Comparison of ENCODE assay signal across 1 worm cellular context in the genomic region with DNA sequence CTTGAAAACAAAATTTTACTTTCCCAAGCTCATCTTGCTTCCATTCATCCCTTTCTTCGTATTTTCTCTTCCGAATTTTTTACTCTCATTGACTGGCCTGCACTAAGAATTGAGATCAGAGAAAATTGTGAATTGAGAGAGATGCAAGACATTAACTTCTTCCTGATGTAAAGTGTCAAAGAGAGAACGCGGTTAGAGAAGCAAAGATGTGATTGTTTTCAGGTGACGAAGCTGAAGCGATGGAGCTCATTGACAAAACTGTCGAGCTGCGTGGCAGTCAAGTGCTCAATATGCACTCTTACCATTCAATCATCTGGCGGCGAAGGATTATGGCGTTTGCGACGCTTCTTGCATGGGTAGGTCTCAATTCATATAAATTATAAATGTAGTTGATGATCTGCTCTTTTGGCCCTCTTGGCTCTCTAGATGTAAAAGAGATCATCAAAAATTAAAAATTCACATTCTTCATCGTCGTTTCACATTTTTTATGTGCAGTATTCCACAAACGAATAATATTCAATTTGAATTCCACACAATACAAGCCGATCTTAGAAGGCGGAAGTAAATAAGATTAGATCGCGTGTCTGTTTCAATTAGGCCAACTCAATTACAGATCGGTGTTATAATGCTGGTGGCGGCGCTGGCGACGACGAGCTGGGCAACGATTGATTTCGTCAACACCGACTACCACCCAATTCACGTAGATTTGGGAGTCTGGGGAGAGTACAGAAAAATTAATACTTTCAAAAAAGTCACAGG.
TF ChIP-seq lines count a peak whose summit lies in the region.

No protein-coding gene starts in this region.

TF ChIP-seq in whole organism, L1 larva, 84 proteins besides CTCF, POLR2A, EP300 and RAD21 (continued from another document):
- peak; percentile 2 for TF ChIP-seq snu-23 (GFP tag; optimal IDR thresholded peaks at IDR 0.05; lab: Kevin White, UChicago)
